Worm (Caenorhabditis elegans) whole organism, L3 larva: ENCODE data around the gene F34D10.8.

ENCODE experiments used
- ama-1 ChIP-seq: fragments of 150-350 bp; optimal IDR thresholded peaks from 2 replicates; lab custom pipeline; 2018
- daf-12 ChIP-seq: fragments of 150-350 bp; optimal IDR thresholded peaks from 2 replicates; lab custom pipeline; 2014; ENCODE audit warnings: missing biosample characterization, missing genetic modification reagents, missing genetic modification characterization
- unc-62 ChIP-seq: fragments of 150-350 bp; sonication (generic microtip); optimal IDR thresholded peaks from 4 replicates; lab custom pipeline; 2014; ENCODE audit warnings: missing biosample characterization, missing genetic modification reagents, missing genetic modification characterization

DNA sequence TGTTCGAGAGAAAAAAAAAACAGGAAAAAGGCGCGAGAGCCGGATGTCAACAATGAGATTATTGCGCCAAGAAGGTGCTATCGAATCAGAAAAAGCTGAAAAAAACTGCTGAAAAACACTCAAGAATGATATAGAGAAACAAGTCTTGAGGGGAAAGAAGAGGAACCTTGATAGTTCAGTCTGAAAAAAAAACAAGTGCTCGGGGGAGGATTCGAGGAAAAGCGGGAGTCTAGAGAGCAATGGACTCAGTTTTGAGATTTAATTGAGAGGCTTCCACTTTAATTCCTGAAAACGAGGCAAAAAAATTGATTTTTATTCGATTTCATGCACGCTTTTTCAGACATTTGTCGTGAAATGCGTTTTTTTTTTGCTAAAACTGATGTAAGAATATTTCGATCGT is 36.0 kb upstream of the F34D10.8 start, which contains the start of gene npr-15:
- TF ChIP-seq unc-62 (no peak), ama-1 (no peak), daf-12 (tag; lab: Kevin White, UChicago) (no peak)
